Fruit fly (Drosophila melanogaster) whole organism, embryonic: ENCODE measurements around the gene Jhbp14.

Source experiments
- CG10321 ChIP-seq: fragments of 200-800 bp; sonication (Bioruptor generic); IDR thresholded peaks from 2 replicates; pipeline ENCODE4 v1.3.6; 2022; ENCODE audit warnings: missing biosample characterization, missing genetic modification characterization
- CG18764 ChIP-seq: fragments of 200-800 bp; sonication (Bioruptor generic); optimal IDR thresholded peaks from 3 replicates; lab custom pipeline; 2016; ENCODE audit warnings: missing biosample characterization, missing genetic modification characterization
- CG32532 ChIP-seq: fragments of 200-800 bp; sonication (Bioruptor generic); IDR thresholded peaks from 2 replicates; pipeline ENCODE4 v1.3.6; 2022; ENCODE audit warnings: missing biosample characterization, missing genetic modification characterization
- CG6791 ChIP-seq: fragments of 200-800 bp; sonication (Bioruptor generic); IDR thresholded peaks from 3 replicates; pipeline ENCODE4 v1.3.6; 2022; ENCODE audit warnings: missing biosample characterization, missing genetic modification characterization; ENCODE audit not compliant: partially characterized antibody
- CG8290 ChIP-seq, 3 experiments: fragments of 200-800 bp; sonication (Bioruptor generic); optimal IDR thresholded peaks; 2 replicates each; lab custom pipeline; 2016 to 2019; ENCODE audit warnings: missing biosample characterization in 3 of 3, missing genetic modification characterization in 3 of 3, mild to moderate bottlenecking in 2 of 3, moderate library complexity in 1 of 3
- Hr51 ChIP-seq, 2 experiments: fragments of 200-800 bp; sonication (Bioruptor generic); optimal IDR thresholded peaks; 2 replicates in 1 of 2; 3 replicates in 1 of 2; lab custom pipeline; 2016 to 2018; ENCODE audit warnings: missing biosample characterization in 2 of 2, missing genetic modification characterization in 2 of 2, mild to moderate bottlenecking in 1 of 2, moderate library complexity in 1 of 2
- Sry-β ChIP-seq: fragments of 200-800 bp; sonication (Bioruptor generic); optimal IDR thresholded peaks from 2 replicates; lab custom pipeline; 2018; ENCODE audit warnings: missing biosample characterization, mild to moderate bottlenecking, missing genetic modification characterization, moderate library complexity
- amos ChIP-seq: fragments of 200-800 bp; sonication (Bioruptor generic); IDR thresholded peaks from 2 replicates; pipeline ENCODE4 v1.3.6; 2022; ENCODE audit warnings: missing biosample characterization, missing genetic modification characterization; ENCODE audit not compliant: partially characterized antibody
- az2 ChIP-seq: fragments of 200-800 bp; sonication (Bioruptor generic); optimal IDR thresholded peaks from 3 replicates; lab custom pipeline; 2016; ENCODE audit warnings: missing biosample characterization, missing genetic modification characterization
- chm ChIP-seq: fragments of 200-800 bp; sonication (Bioruptor generic); IDR thresholded peaks from 2 replicates; pipeline ENCODE4 v1.3.6; 2022; ENCODE audit warnings: missing biosample characterization, missing genetic modification characterization
- esg ChIP-seq: fragments of 200-800 bp; sonication (Bioruptor generic); conservative IDR thresholded peaks from 2 replicates; pipeline ENCODE4 v1.3.6; 2022; ENCODE audit warnings: missing biosample characterization, missing genetic modification characterization
- hkb ChIP-seq, 2 experiments: fragments of 200-800 bp in 1 of 2; fragments of >200 bp in 1 of 2; sonication (Bioruptor generic) in 1 of 2; IDR thresholded peaks in 1 of 2; optimal IDR thresholded peaks in 1 of 2; 2 replicates each; pipeline versions ENCODE4 v1.3.6 to Lab custom; 2017 to 2022; ENCODE audit warnings: missing biosample characterization in 1 of 2, missing genetic modification characterization in 1 of 2
- wor ChIP-seq: fragments of 200-800 bp; sonication (Bioruptor generic); IDR thresholded peaks from 2 replicates; pipeline ENCODE4 v1.3.6; 2022; ENCODE audit warnings: missing biosample characterization, missing genetic modification characterization

- TF ChIP-seq CG18764 (no peak), CG8290 (GFP tag; optimal IDR thresholded peaks at IDR 0.05; lab: Kevin White, UChicago) (peak; percentile 17), CG8290 (tag; optimal IDR thresholded peaks at IDR 0.05; lab: Kevin White, UChicago) (peak in 1 of 2 experiments; percentile 56), Hr51 (GFP tag; optimal IDR thresholded peaks at IDR 0.05; lab: Kevin White, UChicago) (no peak), chm (GFP tag; lab: Robert Waterston, UW) (0 out of 2 replicates have a peak, but pooled peaks have one; percentile 21), CG6791 (GFP tag; lab: Robert Waterston, UW) (no peak), Sry-β (no peak), az2 (no peak), esg (no peak), wor (GFP tag; lab: Robert Waterston, UW) (no peak), hkb (optimal IDR thresholded peaks at IDR 0.05; lab: Kevin White, UChicago) (no peak), hkb (GFP tag; IDR thresholded peaks at IDR 0.05; lab: Robert Waterston, UW) (peak; percentile 79), CG32532 (GFP tag; lab: Robert Waterston, UW) (peak; percentile 43; the same call in 1 of the 2 replicates), amos (GFP tag; lab: Robert Waterston, UW) (no peak), CG10321 (GFP tag; lab: Robert Waterston, UW) (no peak)
Observed at dm6 chr2L:13205256-13205655, 31.0 kb upstream of the Jhbp14 start.
